Fruit fly (Drosophila melanogaster) whole organism, embryonic: ENCODE results near the gene Zip88E.

Experiments
- CG1024 ChIP-seq: fragments of 200-800 bp; sonication (Bioruptor generic); IDR thresholded peaks from 2 replicates; pipeline ENCODE4 v1.3.6; 2022; ENCODE audit warnings: missing biosample characterization, missing genetic modification characterization
- CG11093 ChIP-seq: fragments of 200-800 bp; sonication (Bioruptor generic); IDR thresholded peaks from 3 replicates; pipeline ENCODE4 v1.3.6; 2022; ENCODE audit warnings: missing biosample characterization, missing genetic modification characterization
- CG12071 ChIP-seq: fragments of 200-800 bp; sonication (Bioruptor generic); optimal IDR thresholded peaks from 3 replicates; lab custom pipeline; 2018; ENCODE audit warnings: missing biosample characterization, mild to moderate bottlenecking, missing genetic modification characterization
- CG18619 ChIP-seq: fragments of 200-800 bp; sonication (Bioruptor generic); optimal IDR thresholded peaks from 3 replicates; lab custom pipeline; 2017; ENCODE audit warnings: missing biosample characterization, mild to moderate bottlenecking, missing genetic modification characterization
- CG4328 ChIP-seq: fragments of 200-800 bp; sonication (Bioruptor generic); optimal IDR thresholded peaks from 3 replicates; lab custom pipeline; 2017; ENCODE audit warnings: missing biosample characterization, missing genetic modification reagents, missing genetic modification characterization
- CG4730 ChIP-seq: fragments of 200-800 bp; sonication (Bioruptor generic); IDR thresholded peaks from 2 replicates; pipeline ENCODE4 v1.3.6; 2022; ENCODE audit warnings: missing biosample characterization, missing genetic modification characterization
- btn ChIP-seq: fragments of 200-800 bp; sonication (Bioruptor generic); optimal IDR thresholded peaks from 2 replicates; lab custom pipeline; 2016; ENCODE audit warnings: missing biosample characterization, missing genetic modification characterization
- dimm ChIP-seq: fragments of 200-800 bp; sonication (Bioruptor generic); IDR thresholded peaks from 2 replicates; pipeline ENCODE4 v1.3.6; 2022; ENCODE audit warnings: missing biosample characterization, missing genetic modification characterization
- ftz-f1 ChIP-seq: fragments of 200-800 bp; sonication (Bioruptor generic); optimal IDR thresholded peaks from 2 replicates; lab custom pipeline; 2016; ENCODE audit warnings: missing biosample characterization, missing genetic modification characterization
- salm ChIP-seq: fragments of 200-800 bp; sonication (Bioruptor generic); optimal IDR thresholded peaks from 2 replicates; lab custom pipeline; 2018; ENCODE audit warnings: missing biosample characterization, mild to moderate bottlenecking, missing genetic modification characterization
- slp2 ChIP-seq: fragments of 200-800 bp; sonication (Bioruptor generic); optimal IDR thresholded peaks from 2 replicates; lab custom pipeline; 2016; ENCODE audit warnings: missing biosample characterization, missing genetic modification characterization
- sna ChIP-seq: fragments of 200-800 bp; sonication (Bioruptor generic); IDR thresholded peaks from 2 replicates; pipeline ENCODE4 v1.3.6; 2022; ENCODE audit warnings: missing biosample characterization, missing genetic modification characterization; ENCODE audit not compliant: partially characterized antibody
- zen2 ChIP-seq: fragments of 200-800 bp; sonication (Bioruptor generic); IDR thresholded peaks from 3 replicates; pipeline ENCODE4 v1.3.6; 2022; ENCODE audit warnings: missing biosample characterization, missing genetic modification characterization; ENCODE audit not compliant: partially characterized antibody

DNA sequence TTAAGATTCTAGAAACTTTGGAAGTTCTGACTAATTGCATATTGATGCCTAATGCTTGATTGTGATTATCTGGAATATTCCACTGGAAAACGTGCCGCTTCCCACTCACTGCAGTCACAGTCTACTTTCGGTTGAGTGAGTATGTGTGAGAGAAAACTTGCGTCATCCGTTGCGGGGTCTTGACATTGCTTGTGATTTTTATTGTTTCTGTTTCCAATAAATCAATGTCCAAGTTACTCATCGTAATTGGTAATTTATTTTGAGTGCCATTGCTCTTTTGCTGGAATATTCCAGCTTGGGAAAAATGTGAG is 25.5 kb upstream of the Zip88E start:
- no peak for TF ChIP-seq salm (tag; lab: Kevin White, UChicago)
- TF ChIP-seq btn (GFP tag; lab: Kevin White, UChicago), result no peak
- no peak for TF ChIP-seq CG1024 (GFP tag; lab: Robert Waterston, UW)
- no peak for TF ChIP-seq zen2
- TF ChIP-seq sna (GFP tag; lab: Robert Waterston, UW), result no peak
- TF ChIP-seq CG4328 (GFP tag; lab: Kevin White, UChicago), result no peak
- no peak for TF ChIP-seq CG12071 (GFP tag; lab: Kevin White, UChicago)
- TF ChIP-seq CG11093, result no peak
- TF ChIP-seq CG18619 (GFP tag; lab: Kevin White, UChicago), result no peak
- TF ChIP-seq ftz-f1 (GFP tag; lab: Kevin White, UChicago), result no peak
- no peak for TF ChIP-seq CG4730 (GFP tag; lab: Robert Waterston, UW)
- no peak for TF ChIP-seq slp2 (GFP tag; lab: Kevin White, UChicago)
- no peak for TF ChIP-seq dimm
